Fruit fly (Drosophila melanogaster): ENCODE results near the gene PMP34.

- no peak for TF ChIP-seq CG8478 (optimal IDR thresholded peaks at IDR 0.05)
- no peak for TF ChIP-seq CTCF (optimal IDR thresholded peaks at IDR 0.05)
Measured at dm6 chr3L:4352009-4352408, 33.5 kb downstream of the PMP34 start.
